Worm (Caenorhabditis elegans) whole organism, dauer: ENCODE data around the gene Y62H9A.1.

ENCODE experiments used
- unc-62 ChIP-seq: sonication (generic microtip); optimal IDR thresholded peaks from 2 replicates; lab custom pipeline; 2017; ENCODE audit warnings: missing biosample characterization, missing genetic modification reagents, missing genetic modification characterization

The Y62H9A.1 gene

ce11 chrX:11916705-11917104 lies 41.4 kb downstream of the Y62H9A.1 start, which contains the start of gene Y62H9A.13:
TSS of gene Y62H9A.13 (plus strand) at chrX:11917005.
- TF ChIP-seq unc-62 (GFP tag; lab: Kevin White, UChicago) = no peak

- TF ChIP-seq unc-62 (GFP tag; lab: Kevin White, UChicago) = no peak
These were observed 42.7 kb downstream of the Y62H9A.1 start, which contains the start of gene Y62H9A.16 for ce11 chrX:11917994-11918393. TSS of gene Y62H9A.16 (plus strand) at chrX:11918294.

- TF ChIP-seq unc-62 (GFP tag; lab: Kevin White, UChicago) = no peak
These were observed 45.5 kb downstream of the Y62H9A.1 start, which contains the start of gene Y62H9A.14 for ce11 chrX:11920723-11921283. TSS of gene Y62H9A.14 (plus strand) at chrX:11921233.

ce11 chrX:11924158-11924557 lies 48.8 kb downstream of the Y62H9A.1 start, which contains the start of gene F55G7.1:
TSS of gene F55G7.1 (plus strand) at chrX:11924433.
- TF ChIP-seq unc-62 (GFP tag; lab: Kevin White, UChicago) = no peak

- no peak for TF ChIP-seq unc-62 (GFP tag; lab: Kevin White, UChicago)
These were observed 49.9 kb downstream of the Y62H9A.1 start for ce11 chrX:11925243-11925642.
